Fruit fly (Drosophila melanogaster) ovary, adult (tissue): ENCODE measurements around the gene CG31404.

ENCODE experiments used
- CG17801 ChIP-seq: fragments of 200-800 bp; optimal IDR thresholded peaks from 2 replicates; lab custom pipeline; 2019; ENCODE audit warnings: missing biosample characterization, mild to moderate bottlenecking, missing genetic modification characterization, moderate library complexity; ENCODE audit not compliant: partially characterized antibody

Gene CG31404

DNA sequence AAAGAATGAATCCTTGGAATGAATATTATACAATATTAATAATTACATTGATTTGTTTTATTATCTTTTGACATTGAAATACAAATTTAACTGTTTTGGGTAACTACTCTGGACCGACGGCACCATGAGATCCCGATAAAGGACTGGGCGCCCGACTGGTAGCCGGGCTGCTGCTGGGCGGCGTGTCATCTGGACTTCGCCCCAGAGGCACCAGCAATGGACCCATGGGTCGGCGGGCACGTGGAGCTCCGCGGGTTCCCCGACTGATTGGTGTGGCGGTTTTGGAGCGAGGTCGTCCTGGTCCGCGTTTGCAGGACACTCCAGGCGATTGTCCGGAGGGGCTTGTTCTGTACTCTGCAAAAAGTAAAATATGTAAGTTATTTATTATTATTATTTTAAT is 6.8 kb downstream of the CG31404 start:
- no peak for TF ChIP-seq CG17801 (GFP tag; lab: Kevin White, UChicago)

DNA sequence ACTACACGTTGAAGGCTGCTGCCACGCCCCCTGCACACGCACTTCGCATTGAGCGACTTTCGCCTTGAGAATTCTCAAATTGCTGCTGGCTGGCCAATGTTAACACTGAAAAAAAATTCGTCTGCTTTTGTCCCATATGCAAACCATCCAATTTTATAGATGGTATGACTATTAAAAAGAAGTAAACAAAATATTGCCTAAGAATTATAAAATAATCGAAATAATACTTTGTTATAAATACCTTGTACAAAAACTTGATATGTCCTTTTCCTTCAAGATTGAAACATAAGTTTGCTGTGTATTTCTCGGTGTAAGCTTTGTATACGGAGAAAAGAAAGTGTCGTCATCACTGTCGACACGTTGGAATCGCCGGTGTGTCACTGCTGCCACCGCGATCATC is 12.9 kb downstream of the CG31404 start:
- TF ChIP-seq CG17801 (GFP tag; lab: Kevin White, UChicago): no peak

DNA sequence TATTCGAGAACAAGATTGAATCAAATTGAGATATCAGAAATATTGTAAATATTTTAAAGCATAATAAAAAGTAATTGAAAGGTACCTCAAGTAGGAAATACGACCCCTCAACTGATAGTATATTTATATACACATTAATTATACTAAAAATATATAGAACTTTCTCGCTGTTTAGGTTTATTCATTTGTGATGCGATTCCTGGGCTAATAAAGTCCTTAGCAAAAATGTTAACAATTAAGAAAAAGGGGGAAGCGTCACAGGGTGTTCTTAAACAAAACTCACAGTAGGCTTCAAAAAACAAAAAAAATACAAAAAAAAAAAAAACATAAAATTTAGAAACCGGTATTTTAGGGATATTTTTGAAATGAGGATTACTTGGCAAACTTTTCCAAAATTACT is 22.1 kb downstream of the CG31404 start, which contains the start of gene CG43203:
Gene CG43203 (plus strand): TSS at position 301 of the 400 bp plus-strand sequence.
- TF ChIP-seq CG17801 (GFP tag; lab: Kevin White, UChicago): no peak

DNA sequence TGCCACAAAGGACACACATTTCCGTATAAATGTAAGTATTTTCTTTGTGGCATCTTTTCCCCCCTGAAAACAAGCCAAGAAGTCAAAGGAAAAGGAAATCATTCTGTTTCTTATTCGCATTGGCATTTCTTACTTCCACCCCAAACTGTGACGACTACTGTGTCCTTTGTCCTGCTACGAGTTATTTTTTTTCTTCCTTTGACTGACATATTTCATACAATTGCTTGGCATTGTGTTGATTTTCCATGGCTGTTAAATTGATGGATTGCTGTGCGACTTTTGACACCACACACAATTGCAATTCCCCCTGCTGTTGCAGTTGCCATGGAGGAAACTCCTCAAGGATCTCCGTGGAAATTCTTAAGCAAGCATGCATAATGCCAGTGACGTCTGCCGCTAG is 23.7 kb downstream of the CG31404 start:
- no peak for TF ChIP-seq CG17801 (GFP tag; lab: Kevin White, UChicago)

DNA sequence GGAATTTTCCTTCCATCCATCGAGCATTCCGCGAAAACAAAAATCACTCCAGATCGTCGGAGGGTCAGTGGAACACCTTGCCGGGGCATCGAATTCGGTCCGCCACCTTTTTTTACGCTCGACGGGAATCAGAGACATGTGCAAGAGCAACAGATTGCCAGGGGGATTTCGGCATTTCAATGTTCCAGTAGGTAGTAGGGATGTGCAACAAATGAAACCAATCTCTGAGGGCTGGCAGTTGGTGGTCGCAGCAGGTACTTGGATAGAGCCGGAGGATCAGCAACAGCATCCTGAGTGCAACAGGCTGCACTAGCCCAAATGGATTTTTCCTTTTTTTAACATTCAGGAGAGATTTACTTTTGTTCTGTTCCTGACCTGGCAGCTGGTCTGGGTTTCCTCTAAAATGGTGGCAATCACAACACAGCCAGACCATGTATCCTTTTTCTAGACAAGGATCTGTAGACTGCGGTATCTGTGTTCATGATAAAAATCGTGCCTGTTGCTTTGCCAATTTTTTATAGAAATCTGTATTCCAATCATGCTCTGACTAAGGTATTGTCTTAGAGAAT is 25.4 kb downstream of the CG31404 start:
- TF ChIP-seq CG17801 (GFP tag; lab: Kevin White, UChicago): no peak

DNA sequence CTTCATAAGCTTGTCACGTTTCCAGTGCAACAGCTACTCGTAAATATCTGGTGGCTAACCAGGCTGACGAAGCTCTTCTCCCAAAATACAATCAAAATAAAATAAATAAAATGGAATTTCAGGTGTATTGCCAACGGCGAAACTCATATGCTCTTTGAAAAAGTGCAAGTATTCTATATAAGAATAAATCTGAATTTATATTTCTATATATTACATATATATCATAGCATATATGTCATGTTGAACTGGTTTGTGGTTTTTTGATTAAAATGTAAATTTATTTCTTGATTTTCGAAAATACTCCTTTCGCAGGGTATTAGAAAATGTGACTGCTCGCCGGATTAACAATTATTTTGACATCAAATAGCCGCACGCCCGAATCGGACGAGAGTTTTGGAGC is 28.1 kb downstream of the CG31404 start:
- TF ChIP-seq CG17801 (GFP tag; lab: Kevin White, UChicago): no peak

DNA sequence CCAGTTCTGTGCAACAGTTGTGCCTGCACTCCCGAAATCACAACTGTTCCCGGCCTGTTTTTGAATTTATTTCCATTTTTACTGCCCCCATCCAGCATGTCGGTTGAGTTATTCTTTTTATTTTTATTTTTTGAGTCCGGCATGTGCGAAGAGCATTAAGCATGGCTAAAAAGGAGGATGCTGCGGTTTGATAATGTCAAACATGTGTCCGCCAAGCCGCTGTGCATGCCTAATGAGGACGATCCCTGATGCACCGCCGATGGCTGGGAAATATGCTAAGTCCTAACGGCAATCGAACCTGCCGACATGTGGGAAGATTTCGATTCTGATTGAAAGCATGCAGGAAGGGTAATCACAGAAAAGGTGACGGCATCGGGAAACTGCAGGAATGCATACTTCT is 29.3 kb downstream of the CG31404 start:
- TF ChIP-seq CG17801 (GFP tag; lab: Kevin White, UChicago): no peak

DNA sequence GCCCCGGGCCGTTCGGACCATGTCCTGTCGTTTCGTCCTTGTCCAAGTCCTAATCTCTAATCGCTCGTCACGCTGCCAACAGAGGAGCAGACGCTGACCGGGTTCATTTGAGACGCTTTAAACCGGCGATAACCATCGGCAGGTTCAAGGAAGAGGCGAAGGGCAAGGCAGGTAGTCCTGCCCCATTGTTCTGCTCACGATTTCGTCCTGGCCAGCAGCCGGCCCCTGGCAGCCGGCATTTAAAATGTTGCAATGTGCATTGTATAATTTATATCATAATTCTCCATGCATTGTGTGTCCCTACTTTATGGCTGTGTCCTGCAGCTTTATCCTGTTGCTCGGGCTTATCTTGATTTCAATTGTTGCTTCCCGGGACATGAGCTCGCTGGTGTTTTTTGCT is 30.6 kb downstream of the CG31404 start:
- no peak for TF ChIP-seq CG17801 (GFP tag; lab: Kevin White, UChicago)

DNA sequence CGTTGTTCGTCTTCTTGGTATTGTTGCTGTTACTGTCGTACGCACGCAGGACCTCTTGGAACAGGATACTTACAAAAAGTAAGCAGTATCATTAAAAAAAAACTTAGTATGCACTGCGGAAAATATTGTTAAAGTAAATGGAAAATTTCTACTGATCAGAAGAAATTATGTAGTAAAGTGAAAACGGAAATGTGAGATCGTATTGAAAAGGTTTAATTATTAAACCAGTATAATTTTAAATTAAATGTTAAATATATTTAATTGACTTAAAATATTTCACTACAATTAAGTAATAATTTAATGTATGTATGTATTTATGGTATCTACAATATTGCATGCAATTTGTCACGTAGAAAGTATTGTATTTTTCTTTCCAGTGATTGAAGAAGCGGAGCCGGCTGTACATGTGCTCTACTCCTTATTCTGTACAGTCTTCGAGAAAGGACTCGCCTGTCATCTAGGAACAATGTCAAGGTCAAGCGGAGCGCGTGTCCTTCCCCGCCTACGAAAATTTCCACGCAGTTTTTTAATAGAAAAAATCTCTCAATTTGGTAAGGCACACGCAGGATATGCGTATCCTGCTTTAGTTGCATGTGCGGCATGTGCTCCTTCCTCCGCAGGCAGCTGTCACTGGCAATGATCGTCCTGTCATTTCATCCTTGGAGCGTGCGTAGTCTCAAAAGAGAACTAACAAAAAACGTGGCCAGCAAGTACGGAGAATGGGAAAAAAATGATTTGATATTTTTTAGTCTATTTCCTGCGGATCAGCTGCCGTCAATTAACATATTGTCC is 32.1 kb downstream of the CG31404 start:
- TF ChIP-seq CG17801 (GFP tag; lab: Kevin White, UChicago): no peak

DNA sequence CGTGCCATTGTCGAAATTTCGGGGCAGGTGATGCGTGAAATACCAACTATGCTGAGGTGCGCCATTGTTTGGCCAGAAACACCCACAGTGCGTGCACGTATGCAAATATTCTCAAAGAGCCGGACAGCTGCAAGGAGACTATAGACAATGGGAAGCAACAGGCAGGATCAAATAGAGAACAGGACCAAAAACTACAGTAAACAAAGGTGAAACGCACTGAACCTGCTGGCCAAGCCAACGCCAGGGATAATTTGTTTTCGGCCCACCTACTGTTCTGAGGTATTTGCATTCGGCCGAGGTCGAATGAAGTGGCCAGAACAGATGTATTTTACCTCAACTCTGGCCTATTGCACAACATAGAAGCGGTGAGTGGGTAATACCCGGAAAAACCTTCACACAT is 34.0 kb downstream of the CG31404 start:
- no peak for TF ChIP-seq CG17801 (GFP tag; lab: Kevin White, UChicago)

DNA sequence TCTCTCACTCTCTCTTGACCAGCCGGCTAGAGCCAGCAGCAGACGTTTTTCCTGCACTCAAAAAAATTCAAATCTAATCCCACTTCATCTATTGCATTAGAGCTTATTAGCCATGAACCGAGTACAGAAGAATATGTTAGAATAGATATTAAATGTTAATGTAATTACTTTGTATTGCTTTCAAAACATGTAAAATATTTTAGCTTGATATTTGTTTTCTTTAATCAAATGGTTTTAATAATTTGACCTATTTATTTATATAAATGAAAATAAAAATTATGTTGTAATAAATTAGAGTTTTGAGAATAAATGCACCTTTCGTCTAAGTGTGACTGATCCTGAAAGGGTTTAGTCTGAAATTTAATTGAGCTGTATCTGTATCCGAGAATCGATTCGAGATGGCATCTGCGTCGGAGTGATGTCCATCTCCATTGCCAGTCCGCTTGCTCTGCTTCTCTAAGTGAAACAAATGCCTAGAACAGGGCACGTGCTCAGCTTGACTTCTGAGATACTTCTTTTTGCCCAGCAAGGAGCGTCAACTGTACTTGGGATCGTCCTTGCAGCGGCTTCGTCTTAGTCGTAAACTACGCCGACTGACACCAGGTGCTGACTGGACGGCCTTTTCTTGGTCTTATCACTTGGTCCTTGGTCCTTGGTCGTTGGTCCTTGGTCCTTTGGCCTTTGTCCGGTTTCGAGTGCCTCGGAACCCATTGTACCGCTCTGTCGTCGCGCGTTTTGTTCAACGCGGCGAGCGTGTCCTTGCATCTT is 35.3 kb downstream of the CG31404 start:
- TF ChIP-seq CG17801 (GFP tag; lab: Kevin White, UChicago): no peak

DNA sequence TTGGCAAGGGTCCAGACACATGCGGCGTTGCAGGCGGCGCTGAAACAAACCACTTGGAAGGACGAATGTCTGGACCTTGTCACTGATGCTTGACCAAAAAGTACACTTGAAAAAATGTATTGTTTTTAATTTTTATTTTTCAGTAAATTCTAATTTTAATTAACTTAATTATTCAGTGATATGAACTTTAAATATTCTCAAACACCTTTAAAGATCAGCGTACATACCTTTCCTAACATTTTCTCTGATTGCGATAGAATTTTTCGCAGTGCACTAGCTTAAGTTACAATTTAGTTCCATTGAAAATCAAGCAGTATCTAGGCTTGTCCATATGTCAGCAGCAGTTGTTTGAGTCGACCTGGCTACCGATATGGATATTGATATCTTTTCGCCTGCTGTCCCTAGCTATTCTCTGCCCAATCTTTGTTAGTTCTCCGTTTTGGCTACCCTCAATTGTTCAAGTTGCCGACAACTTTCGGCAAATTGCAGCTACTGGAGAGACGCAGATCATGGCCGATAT is 36.6 kb downstream of the CG31404 start:
- no peak for TF ChIP-seq CG17801 (GFP tag; lab: Kevin White, UChicago)

DNA sequence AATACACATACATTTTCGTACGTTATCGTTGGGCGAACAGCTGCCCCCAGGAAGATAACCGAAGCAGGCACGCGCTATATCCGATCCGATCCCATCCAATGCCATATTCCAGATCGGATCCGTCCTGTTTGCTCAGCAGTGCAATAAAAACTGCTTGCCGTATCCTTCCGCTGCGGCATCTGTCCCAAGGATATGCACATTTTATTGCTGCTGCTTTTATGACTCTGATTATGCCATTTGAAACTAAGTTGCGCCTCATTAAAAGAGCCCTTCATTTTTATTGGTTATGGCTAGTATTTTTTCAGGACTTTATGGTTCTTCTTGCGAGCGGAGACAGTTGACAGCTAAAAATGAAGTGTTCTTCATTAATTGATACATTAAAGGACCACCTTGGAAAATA is 40.3 kb downstream of the CG31404 start:
- TF ChIP-seq CG17801 (GFP tag; lab: Kevin White, UChicago): no peak

DNA sequence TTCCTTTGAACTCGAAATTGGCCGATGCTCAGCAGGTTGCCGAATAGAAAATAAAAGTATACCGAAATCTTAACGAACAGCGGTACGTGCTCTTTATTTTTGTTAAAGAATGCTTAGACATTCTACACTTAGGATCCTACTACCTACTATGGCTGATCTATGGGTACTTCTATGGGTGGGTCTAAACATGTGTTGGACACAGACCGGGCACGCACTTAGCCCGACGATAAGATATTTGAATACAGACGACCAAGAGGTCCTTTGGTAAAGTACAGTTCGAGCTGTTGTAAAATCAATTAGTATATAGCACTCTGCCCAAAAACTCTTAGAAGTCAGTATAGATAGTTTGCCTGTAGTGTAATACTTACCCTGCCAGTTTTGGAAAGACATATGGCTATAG is 43.3 kb downstream of the CG31404 start:
- no peak for TF ChIP-seq CG17801 (GFP tag; lab: Kevin White, UChicago)

DNA sequence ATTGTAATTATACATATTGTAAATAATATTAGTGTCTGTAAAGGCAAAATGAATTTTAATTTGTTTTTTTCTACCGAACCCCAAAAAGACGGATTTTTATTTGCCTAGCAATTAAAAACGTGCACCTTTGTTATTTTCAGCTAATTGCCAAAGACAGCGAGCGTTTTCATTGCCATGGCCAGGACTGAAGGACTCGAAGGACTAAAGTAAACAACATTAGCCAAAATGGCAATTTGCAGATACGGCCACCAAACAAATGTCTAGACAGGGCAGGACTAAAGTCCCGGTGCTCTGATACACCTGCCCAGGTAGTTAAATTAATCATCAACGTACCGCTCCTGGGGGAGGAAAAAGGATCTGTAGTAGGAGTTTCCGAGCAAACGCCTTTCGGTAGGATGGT is 43.8 kb downstream of the CG31404 start:
- no peak for TF ChIP-seq CG17801 (GFP tag; lab: Kevin White, UChicago)
